Fruit fly (Drosophila melanogaster): ENCODE results near the gene Msr-110.

The Msr-110 gene

DNA sequence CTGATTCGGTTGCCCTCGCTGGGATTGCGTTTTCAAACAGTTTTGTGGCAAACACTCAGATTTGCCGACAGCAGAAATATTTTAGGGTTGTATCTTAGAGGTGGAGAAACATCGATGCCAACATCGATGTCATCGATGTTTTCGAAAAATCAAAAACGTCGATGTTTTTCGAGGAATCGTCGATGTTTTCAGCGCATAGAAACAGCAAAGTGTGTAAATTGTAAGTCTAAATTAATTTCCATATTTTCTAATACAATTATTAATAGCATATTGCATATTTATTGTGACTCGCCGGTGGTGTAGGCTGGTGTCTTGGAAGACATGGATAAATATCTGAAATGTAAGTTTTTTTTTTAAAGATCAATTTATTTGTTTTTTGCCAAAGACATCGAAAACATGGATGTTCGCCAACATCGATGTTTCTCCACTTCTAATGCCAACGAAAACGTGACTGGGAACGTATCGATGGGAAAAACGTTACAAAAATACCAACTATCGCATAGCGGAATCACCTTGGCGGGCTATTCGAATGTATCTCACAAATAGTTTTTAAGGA, 26.8 kb upstream of the Msr-110 start, which contains the start of gene TM9SF3 (continued):
- TF ChIP-seq HmgZ (tag; optimal IDR thresholded peaks at IDR 0.05) (no peak), CG18476 (GFP tag; optimal IDR thresholded peaks at IDR 0.05) (peak; percentile 2), CG17359 (tag; optimal IDR thresholded peaks at IDR 0.05) (no peak), prd (optimal IDR thresholded peaks at IDR 0.05) (no peak), prd (GFP tag; IDR thresholded peaks at IDR 0.05) (0 out of 3 replicates have a peak, but pooled peaks have one; percentile 20), maf-S (GFP tag; optimal IDR thresholded peaks at IDR 0.05) (no peak), jigr1 (GFP tag; IDR thresholded peaks at IDR 0.05) (no peak), ems (GFP tag; optimal IDR thresholded peaks at IDR 0.05) (peak; percentile 25), CG14710 (tag; optimal IDR thresholded peaks at IDR 0.05) (peak; percentile 68), D (optimal IDR thresholded peaks at IDR 0.05) (no peak), D (GFP tag; optimal IDR thresholded peaks at IDR 0.05) (no peak), HLH3B (GFP tag; IDR thresholded peaks at IDR 0.05) (no peak), gsb-n (tag; optimal IDR thresholded peaks at IDR 0.05) (no peak), Sin3A (optimal IDR thresholded peaks at IDR 0.05) (peak; percentile 92), dm (GFP tag; optimal IDR thresholded peaks at IDR 0.05) (peak; percentile 2), CG11723 (GFP tag; optimal IDR thresholded peaks at IDR 0.05) (no peak), CG13287 (GFP tag; IDR thresholded peaks at IDR 0.05; ENCODE audit: partially characterized antibody) (peak; percentile 89), shn (GFP tag; optimal IDR thresholded peaks at IDR 0.05) (no peak), CG30020 (tag; optimal IDR thresholded peaks at IDR 0.05) (peak; percentile 5), Dll (GFP tag; IDR thresholded peaks at IDR 0.05; ENCODE audit: partially characterized antibody) (peak; percentile 92), CG10543 (GFP tag; optimal IDR thresholded peaks at IDR 0.05) (no peak), slou (GFP tag; optimal IDR thresholded peaks at IDR 0.05) (no peak), Fer3 (tag; optimal IDR thresholded peaks at IDR 0.05) (no peak), zfh1 (GFP tag; IDR thresholded peaks at IDR 0.05) (no peak), CG12659 (GFP tag; optimal IDR thresholded peaks at IDR 0.05) (peak; percentile 57), CG2199 (GFP tag; IDR thresholded peaks at IDR 0.05) (no peak), ap (GFP tag; IDR thresholded peaks at IDR 0.05) (no peak), tx (GFP tag; optimal IDR thresholded peaks at IDR 0.05) (no peak), CG11085 (GFP tag; IDR thresholded peaks at IDR 0.05) (no peak), fd3F (GFP tag; optimal IDR thresholded peaks at IDR 0.05) (no peak), CG34422 (GFP tag; IDR thresholded peaks at IDR 0.05) (peak; percentile 19; the same call in 1 of the 3 replicates), sna (GFP tag; IDR thresholded peaks at IDR 0.05; ENCODE audit: partially characterized antibody) (peak; percentile 87), CG2712 (tag; optimal IDR thresholded peaks at IDR 0.05) (no peak), CG12299 (tag; optimal IDR thresholded peaks at IDR 0.05) (no peak), PHDP (tag; optimal IDR thresholded peaks at IDR 0.05) (no peak), hb (GFP tag; IDR thresholded peaks at IDR 0.05; ENCODE audit: partially characterized antibody) (peak; percentile 85), CG31441 (GFP tag; IDR thresholded peaks at IDR 0.05) (peak; percentile 87), CG8281 (tag; optimal IDR thresholded peaks at IDR 0.05) (no peak), CG9727 (GFP tag; optimal IDR thresholded peaks at IDR 0.05) (peak; percentile 55), Meics (GFP tag; optimal IDR thresholded peaks at IDR 0.05) (no peak), Tbp (GFP tag; optimal IDR thresholded peaks at IDR 0.05) (no peak), az2 (GFP tag; optimal IDR thresholded peaks at IDR 0.05) (no peak), pzg (GFP tag; optimal IDR thresholded peaks at IDR 0.05) (peak; percentile 55), CG17328 (GFP tag; IDR thresholded peaks at IDR 0.05) (no peak), CG18764 (GFP tag; optimal IDR thresholded peaks at IDR 0.05) (no peak), inv (GFP tag; IDR thresholded peaks at IDR 0.05; ENCODE audit: partially characterized antibody) (peak; percentile 83), CTCF (GFP tag; optimal IDR thresholded peaks at IDR 0.05) (peak; percentile 13), CG14860 (GFP tag; IDR thresholded peaks at IDR 0.05; ENCODE audit: partially characterized antibody) (peak; percentile 85; the same call in 2 of the 3 replicates), Myb (GFP tag; optimal IDR thresholded peaks at IDR 0.05) (peak; percentile 8), CG17802 (tag; optimal IDR thresholded peaks at IDR 0.05) (no peak), Bgb (GFP tag; IDR thresholded peaks at IDR 0.05; ENCODE audit: partially characterized antibody) (peak; percentile 81), CG9932 (GFP tag; IDR thresholded peaks at IDR 0.05) (peak; percentile 64)
